Fruit fly (Drosophila melanogaster) whole organism, wandering third instar larva: ENCODE data around the gene cni.
A peak's percentile ranks its signal among the peaks of the same experiment; 100 is the strongest.

Experiments
- Abd-B ChIP-seq: fragments of >200 bp; optimal IDR thresholded peaks from 2 replicates; lab custom pipeline; 2017; ENCODE audit warnings: missing biosample characterization, missing genetic modification characterization
- CG32264 ChIP-seq: fragments of 200-800 bp; sonication (Bioruptor generic); optimal IDR thresholded peaks from 2 replicates; lab custom pipeline; 2016; ENCODE audit warnings: missing biosample characterization, missing genetic modification characterization
- CG9705 ChIP-seq: fragments of 200-800 bp; sonication (Bioruptor generic); optimal IDR thresholded peaks from 2 replicates; lab custom pipeline; 2018; ENCODE audit warnings: missing biosample characterization, mild to moderate bottlenecking, missing genetic modification characterization
- CrebA ChIP-seq: fragments of 200-800 bp; sonication (Bioruptor generic); optimal IDR thresholded peaks from 2 replicates; lab custom pipeline; 2016; ENCODE audit warnings: missing biosample characterization, mild to moderate bottlenecking, missing genetic modification characterization, borderline replicate concordance
- Dif ChIP-seq: fragments of 200-275, 200-300 bp; sonication (Bioruptor generic); optimal IDR thresholded peaks from 2 replicates; lab custom pipeline; 2018; ENCODE audit warnings: missing biosample characterization, missing genetic modification characterization; ENCODE audit not compliant: partially characterized antibody
- HLH106 ChIP-seq: fragments of 200-800 bp; optimal IDR thresholded peaks from 3 replicates; lab custom pipeline; 2019; ENCODE audit warnings: missing biosample characterization, mild to moderate bottlenecking, missing genetic modification characterization, moderate library complexity
- Hnf4 ChIP-seq: fragments of 200-800 bp; sonication (Bioruptor generic); optimal IDR thresholded peaks from 2 replicates; lab custom pipeline; 2016; ENCODE audit warnings: missing biosample characterization, mild to moderate bottlenecking, missing genetic modification characterization
- Hr78 ChIP-seq: fragments of >200 bp; optimal IDR thresholded peaks from 2 replicates; lab custom pipeline; 2017; ENCODE audit warnings: missing biosample characterization, missing genetic modification characterization
- Hr83 ChIP-seq: fragments of 200-300 bp; sonication (Bioruptor generic); optimal IDR thresholded peaks from 2 replicates; lab custom pipeline; 2016; ENCODE audit warnings: missing biosample characterization, mild to moderate bottlenecking, missing genetic modification characterization, moderate library complexity; ENCODE audit not compliant: poor library complexity, severe bottlenecking
- Jra ChIP-seq: sonication (Bioruptor generic); optimal IDR thresholded peaks from 2 replicates; lab custom pipeline; 2016; ENCODE audit warnings: missing biosample characterization, missing genetic modification characterization
- Mio ChIP-seq: sonication (Bioruptor generic); optimal IDR thresholded peaks from 2 replicates; lab custom pipeline; 2016; ENCODE audit warnings: missing biosample characterization, missing genetic modification characterization
- N ChIP-seq: fragments of >200 bp; optimal IDR thresholded peaks from 2 replicates; lab custom pipeline; 2018; ENCODE audit warnings: missing biosample characterization, missing external identifiers, missing genetic modification characterization
- OdsH ChIP-seq: fragments of 200-800 bp; sonication (Bioruptor generic); optimal IDR thresholded peaks from 2 replicates; lab custom pipeline; 2016; ENCODE audit warnings: missing biosample characterization, mild to moderate bottlenecking, missing genetic modification characterization
- Rel ChIP-seq, 2 experiments: fragments of 200-800 bp; sonication (Bioruptor generic) in 1 of 2; optimal IDR thresholded peaks; 2 replicates in 1 of 2; 3 replicates in 1 of 2; lab custom pipeline; 2016 to 2019; ENCODE audit warnings: mild to moderate bottlenecking in 2 of 2, missing biosample characterization in 2 of 2, missing genetic modification characterization in 2 of 2, moderate library complexity in 1 of 2
- Sp1 ChIP-seq: fragments of 200-800 bp; sonication (Bioruptor generic); optimal IDR thresholded peaks from 3 replicates; lab custom pipeline; 2019; ENCODE audit warnings: missing biosample characterization, mild to moderate bottlenecking, missing genetic modification characterization, moderate library complexity
- Vsx2 ChIP-seq: fragments of 200-300, 225-300 bp; sonication (Bioruptor generic); optimal IDR thresholded peaks from 2 replicates; lab custom pipeline; 2018; ENCODE audit warnings: missing biosample characterization, missing genetic modification characterization; ENCODE audit not compliant: partially characterized antibody
- br ChIP-seq: fragments of 200-800 bp; sonication (Bioruptor generic); optimal IDR thresholded peaks from 2 replicates; lab custom pipeline; 2016; ENCODE audit warnings: missing biosample characterization, missing genetic modification characterization
- brk ChIP-seq: fragments of 200-800 bp; sonication (Bioruptor generic); optimal IDR thresholded peaks from 2 replicates; lab custom pipeline; 2016; ENCODE audit warnings: missing biosample characterization, mild to moderate bottlenecking, missing genetic modification characterization
- dl ChIP-seq, 2 experiments: fragments of 175-275, 200-275 bp in 1 of 2; fragments of 200-275 bp in 1 of 2; sonication (Bioruptor generic); optimal IDR thresholded peaks; lab custom pipeline; 2018; ENCODE audit warnings: mild to moderate bottlenecking in 2 of 2, missing biosample characterization in 2 of 2, missing genetic modification characterization in 2 of 2, moderate library complexity in 2 of 2; ENCODE audit not compliant: partially characterized antibody in 2 of 2, insufficient read depth in 1 of 2
- dmrt93B ChIP-seq: fragments of 200-800 bp; sonication (Bioruptor generic); optimal IDR thresholded peaks from 2 replicates; lab custom pipeline; 2018; ENCODE audit warnings: missing biosample characterization, mild to moderate bottlenecking, missing genetic modification characterization
- dsf ChIP-seq: sonication (Bioruptor generic); optimal IDR thresholded peaks from 2 replicates; lab custom pipeline; 2016; ENCODE audit warnings: missing biosample characterization, missing genetic modification characterization, borderline replicate concordance
- ey ChIP-seq: fragments of 200-800 bp; sonication (Bioruptor generic); optimal IDR thresholded peaks from 2 replicates; lab custom pipeline; 2016; ENCODE audit warnings: missing biosample characterization, missing genetic modification characterization
- foxo ChIP-seq, 2 experiments: fragments of 200-800 bp; sonication (Bioruptor generic); optimal IDR thresholded peaks; 2 replicates in 1 of 2; 3 replicates in 1 of 2; lab custom pipeline; 2016 to 2017; ENCODE audit warnings: missing biosample characterization in 2 of 2, missing genetic modification characterization in 2 of 2
- fru ChIP-seq: fragments of 200-800 bp; sonication (Bioruptor generic); optimal IDR thresholded peaks from 3 replicates; lab custom pipeline; 2016; ENCODE audit warnings: missing biosample characterization, mild to moderate bottlenecking, missing genetic modification characterization
- h ChIP-seq: fragments of 200-800 bp; sonication (Bioruptor generic); optimal IDR thresholded peaks from 3 replicates; lab custom pipeline; 2016; ENCODE audit warnings: missing biosample characterization, mild to moderate bottlenecking, missing genetic modification characterization
- jim ChIP-seq: fragments of 175-275, 200-325 bp; sonication (Bioruptor generic); optimal IDR thresholded peaks from 2 replicates; lab custom pipeline; 2016; ENCODE audit warnings: missing biosample characterization, mild to moderate bottlenecking, missing genetic modification characterization
- lola ChIP-seq: fragments of >200 bp; optimal IDR thresholded peaks from 2 replicates; lab custom pipeline; 2017; ENCODE audit warnings: missing biosample characterization, missing genetic modification characterization
- pan ChIP-seq: fragments of >200 bp; optimal IDR thresholded peaks from 2 replicates; lab custom pipeline; 2017
- psq ChIP-seq: fragments of 200-800 bp; sonication (Bioruptor generic); optimal IDR thresholded peaks from 3 replicates; lab custom pipeline; 2017; ENCODE audit warnings: missing biosample characterization, mild to moderate bottlenecking, missing genetic modification characterization, moderate library complexity
- rgr ChIP-seq: fragments of 200-800 bp; sonication (Bioruptor generic); optimal IDR thresholded peaks from 3 replicates; lab custom pipeline; 2016; ENCODE audit warnings: missing biosample characterization, mild to moderate bottlenecking, missing genetic modification characterization
- sage ChIP-seq: fragments of 200-800 bp; sonication (Bioruptor generic); optimal IDR thresholded peaks from 2 replicates; lab custom pipeline; 2016; ENCODE audit warnings: missing biosample characterization, mild to moderate bottlenecking, missing genetic modification characterization
- sv ChIP-seq: fragments of 200-800 bp; sonication (Bioruptor generic); optimal IDR thresholded peaks from 3 replicates; lab custom pipeline; 2016; ENCODE audit warnings: missing biosample characterization, missing genetic modification characterization
- tai ChIP-seq: sonication (Bioruptor generic); optimal IDR thresholded peaks from 2 replicates; lab custom pipeline; 2016; ENCODE audit warnings: missing biosample characterization, missing genetic modification characterization
- usp ChIP-seq: fragments of >200 bp; optimal IDR thresholded peaks from 2 replicates; lab custom pipeline; 2017; ENCODE audit warnings: missing biosample characterization, missing genetic modification characterization
- woc ChIP-seq: sonication (Bioruptor generic); optimal IDR thresholded peaks from 2 replicates; lab custom pipeline; 2016; ENCODE audit warnings: missing biosample characterization, mild to moderate bottlenecking, missing genetic modification characterization

cni gene

DNA sequence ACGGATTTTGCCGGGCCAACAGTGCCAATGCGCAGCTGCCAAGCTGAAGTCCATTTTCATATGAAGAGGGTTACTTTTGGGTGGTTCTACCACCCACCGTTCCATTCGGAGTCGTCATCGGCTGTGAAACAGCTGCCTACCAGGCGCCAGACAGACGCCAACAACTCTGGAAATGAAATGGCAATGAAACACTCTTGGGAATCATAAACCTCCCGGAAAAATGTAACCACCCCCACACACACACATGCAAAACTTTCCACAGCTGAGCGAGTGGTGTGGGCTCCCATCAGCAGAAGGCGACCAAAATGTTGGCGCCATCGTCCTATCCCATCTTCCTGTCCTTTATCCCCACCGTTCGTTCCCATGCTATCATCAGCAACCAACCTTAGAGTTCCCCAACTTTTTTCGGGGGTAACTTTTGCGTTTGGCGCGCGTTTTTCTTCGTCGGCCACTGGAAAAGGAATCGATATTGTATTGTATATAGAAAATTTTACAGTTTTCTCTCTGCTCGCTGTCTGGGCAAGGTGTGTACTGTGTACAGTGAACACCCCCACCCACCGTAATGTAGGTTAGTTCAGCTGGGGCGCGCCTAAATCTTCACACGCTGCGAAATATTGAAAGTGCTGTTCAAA lies 35.2 kb downstream of the cni start:
- TF ChIP-seq rgr (GFP tag; lab: Kevin White, UChicago): no peak
- TF ChIP-seq Dif (GFP tag; lab: Kevin White, UChicago): peak; percentile 6
- TF ChIP-seq, all 38 proteins: peak for 1

DNA sequence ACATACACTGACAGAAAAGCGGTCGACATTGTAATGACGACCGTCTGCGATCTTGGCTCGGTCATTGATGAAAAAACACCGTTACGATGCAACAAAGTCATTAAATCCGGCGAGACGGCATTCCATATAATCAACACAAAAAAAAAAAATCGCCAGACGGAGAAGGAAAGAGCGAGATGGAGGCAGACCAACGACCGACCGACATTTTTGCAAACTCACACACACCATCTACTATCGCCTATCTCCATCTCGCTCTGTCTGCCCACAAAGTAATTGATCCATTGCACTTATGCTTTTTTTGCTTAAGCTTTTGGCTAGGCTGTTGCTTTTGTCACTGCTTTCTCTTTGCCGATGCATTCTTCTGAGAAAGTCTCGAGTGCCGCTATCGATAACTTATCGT lies 36.4 kb downstream of the cni start:
- TF ChIP-seq usp (GFP tag; lab: Kevin White, UChicago): no peak

DNA sequence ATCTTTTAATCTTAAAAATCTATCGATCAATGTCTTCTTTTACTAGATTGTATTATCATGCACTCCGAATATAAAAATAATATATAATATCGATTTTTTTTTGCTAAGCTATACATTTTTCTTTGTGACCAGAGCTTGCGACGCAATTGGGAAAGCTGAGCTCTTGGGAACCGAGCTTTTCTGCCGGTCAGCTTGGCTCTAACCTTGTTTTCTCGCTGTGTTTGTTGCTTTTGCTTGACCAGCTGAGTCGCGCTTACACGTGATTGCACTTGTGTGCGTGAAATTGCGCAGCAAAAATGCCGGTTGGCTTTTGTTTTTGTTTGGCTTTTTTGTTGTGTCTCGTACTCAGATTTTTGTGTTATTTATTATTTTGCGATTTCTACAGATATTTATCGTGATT lies 37.1 kb downstream of the cni start:
- TF ChIP-seq rgr (GFP tag; lab: Kevin White, UChicago): no peak
- no peak for TF ChIP-seq woc (GFP tag; lab: Kevin White, UChicago)
- TF ChIP-seq Hr83: no peak
- TF ChIP-seq Rel (GFP tag; optimal IDR thresholded peaks at IDR 0.05; lab: Kevin White, UChicago): no peak
- peak; percentile 5 for TF ChIP-seq Rel (tag; optimal IDR thresholded peaks at IDR 0.05; lab: Kevin White, UChicago)

DNA sequence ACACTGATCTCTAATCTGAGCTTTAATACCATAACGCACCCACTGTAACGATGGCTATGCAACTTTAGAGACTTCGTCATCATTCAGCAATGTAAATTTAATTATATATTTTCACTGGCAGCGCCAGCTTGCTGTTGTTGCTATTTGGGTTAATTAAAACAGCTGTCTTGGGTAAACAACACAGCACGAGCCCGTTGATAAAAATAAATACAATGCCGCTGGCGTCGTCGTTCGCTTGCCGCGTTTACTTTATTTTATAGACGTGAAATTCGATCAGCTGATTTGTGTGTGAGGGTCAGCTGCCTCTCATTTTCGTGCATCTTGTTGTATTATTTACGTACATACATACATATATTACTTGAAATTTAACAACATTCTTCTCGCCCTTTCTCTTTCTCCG lies 37.8 kb downstream of the cni start:
- TF ChIP-seq Sp1 (GFP tag; lab: Kevin White, UChicago): peak; percentile 14
- TF ChIP-seq CG32264 (GFP tag; lab: Kevin White, UChicago): peak; percentile 42
- peak; percentile 67 for TF ChIP-seq rgr (GFP tag; lab: Kevin White, UChicago)
- TF ChIP-seq OdsH: peak; percentile 57
- TF ChIP-seq sv: no peak
- peak; percentile 36 for TF ChIP-seq Jra (GFP tag; lab: Kevin White, UChicago)
- TF ChIP-seq CG9705: no peak
- no peak for TF ChIP-seq usp (GFP tag; lab: Kevin White, UChicago)
- TF ChIP-seq ey: peak; percentile 31
- peak; percentile 13 for TF ChIP-seq psq (GFP tag; lab: Kevin White, UChicago)
- no peak for TF ChIP-seq lola (GFP tag; lab: Kevin White, UChicago)
- peak; percentile 18 for TF ChIP-seq dmrt93B (GFP tag; lab: Kevin White, UChicago)
- TF ChIP-seq Dif (GFP tag; lab: Kevin White, UChicago): no peak
- TF ChIP-seq tai (GFP tag; lab: Kevin White, UChicago): peak; percentile 67
- no peak for TF ChIP-seq Mio (GFP tag; lab: Kevin White, UChicago)
- TF ChIP-seq foxo (GFP tag; optimal IDR thresholded peaks at IDR 0.05; lab: Kevin White, UChicago): peak in 1 of 2 experiments; percentile 10
- peak; percentile 63 for TF ChIP-seq jim (GFP tag; lab: Kevin White, UChicago)
- peak; percentile 22 for TF ChIP-seq HLH106 (tag; lab: Kevin White, UChicago)
- TF ChIP-seq Vsx2 (GFP tag; lab: Kevin White, UChicago): no peak
- TF ChIP-seq brk: peak; percentile 65
- peak; percentile 26 for TF ChIP-seq CrebA (GFP tag; lab: Kevin White, UChicago)
- TF ChIP-seq sage (GFP tag; lab: Kevin White, UChicago): peak; percentile 40
- peak; percentile 67 for TF ChIP-seq br
- no peak for TF ChIP-seq Hr78
- TF ChIP-seq dsf (GFP tag; lab: Kevin White, UChicago): no peak
- no peak for TF ChIP-seq Rel (GFP tag; optimal IDR thresholded peaks at IDR 0.05; lab: Kevin White, UChicago)
- TF ChIP-seq Rel (tag; optimal IDR thresholded peaks at IDR 0.05; lab: Kevin White, UChicago): peak; percentile 73
- no peak for TF ChIP-seq N (GFP tag; lab: Kevin White, UChicago)
- TF ChIP-seq Hr83: peak; percentile 81
- TF ChIP-seq Hnf4 (GFP tag; lab: Kevin White, UChicago): peak; percentile 64
- TF ChIP-seq h: peak; percentile 86
- peak; percentile 48 for TF ChIP-seq fru (GFP tag; lab: Kevin White, UChicago)
- no peak for TF ChIP-seq pan

DNA sequence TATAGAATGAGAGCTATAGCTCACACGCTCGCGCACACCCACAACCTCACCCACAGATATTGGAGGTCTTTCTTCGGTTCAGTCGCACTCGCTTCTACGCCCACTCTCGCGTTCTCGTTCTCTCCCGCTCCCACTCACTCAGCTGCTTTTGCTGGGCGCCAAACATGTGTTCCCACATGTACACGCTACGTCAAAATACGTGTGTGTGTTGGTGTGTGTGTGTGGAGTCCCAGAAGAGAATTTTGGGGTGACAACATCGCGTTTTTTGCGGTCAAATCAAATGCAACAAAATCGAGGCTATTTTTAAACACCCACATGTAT lies 39.1 kb downstream of the cni start:
- TF ChIP-seq tai (GFP tag; lab: Kevin White, UChicago) (no peak), CrebA (GFP tag; lab: Kevin White, UChicago) (peak; percentile 31), Hr83 (peak; percentile 52), psq (GFP tag; lab: Kevin White, UChicago) (no peak), h (no peak), OdsH (no peak), usp (GFP tag; lab: Kevin White, UChicago) (no peak), br (no peak), sage (GFP tag; lab: Kevin White, UChicago) (no peak), ey (no peak), rgr (GFP tag; lab: Kevin White, UChicago) (no peak), pan (no peak), CG32264 (GFP tag; lab: Kevin White, UChicago) (no peak), jim (GFP tag; lab: Kevin White, UChicago) (no peak), N (GFP tag; lab: Kevin White, UChicago) (no peak), Abd-B (GFP tag; lab: Kevin White, UChicago) (no peak), dmrt93B (GFP tag; lab: Kevin White, UChicago) (no peak), lola (GFP tag; lab: Kevin White, UChicago) (no peak), Rel (GFP tag; optimal IDR thresholded peaks at IDR 0.05; lab: Kevin White, UChicago) (no peak), Rel (tag; optimal IDR thresholded peaks at IDR 0.05; lab: Kevin White, UChicago) (peak; percentile 81), Vsx2 (GFP tag; lab: Kevin White, UChicago) (no peak), Hr78 (no peak), woc (GFP tag; lab: Kevin White, UChicago) (no peak), CG9705 (no peak), dsf (GFP tag; lab: Kevin White, UChicago) (no peak), brk (no peak), HLH106 (tag; lab: Kevin White, UChicago) (no peak), sv (no peak), dl (GFP tag; optimal IDR thresholded peaks at IDR 0.05; lab: Kevin White, UChicago; ENCODE audit: insufficient read depth in 1 of 2, partially characterized antibody in 2 of 2) (peak; percentile 65 to 85), foxo (GFP tag; optimal IDR thresholded peaks at IDR 0.05; lab: Kevin White, UChicago) (no peak), Dif (GFP tag; lab: Kevin White, UChicago) (peak; percentile 89)
